Worm (Caenorhabditis elegans): ENCODE results near the gene srbc-48.

ce11 chrV:15793270-15793669 is 26.8 kb upstream of the srbc-48 start, which contains the start of gene T26E4.7:
- no peak for TF ChIP-seq ztf-11 (tag; optimal IDR thresholded peaks at IDR 0.05)
- TF ChIP-seq ama-1 (optimal IDR thresholded peaks at IDR 0.05), result no peak
- no peak for TF ChIP-seq Y105C5A.15 (GFP tag; IDR thresholded peaks at IDR 0.05)
- TF ChIP-seq nhr-77 (tag; optimal IDR thresholded peaks at IDR 0.05), result no peak
- no peak for TF ChIP-seq lin-38 (GFP tag; IDR thresholded peaks at IDR 0.05)
- TF ChIP-seq aly-2 (tag; optimal IDR thresholded peaks at IDR 0.05), result no peak
- no peak for TF ChIP-seq nhr-48 (tag; optimal IDR thresholded peaks at IDR 0.05)
- TF ChIP-seq nhr-11 (tag; optimal IDR thresholded peaks at IDR 0.05), result no peak
